Worm (Caenorhabditis elegans) whole organism, midembryonic: ENCODE measurements around the gene trpp-1.

Source experiments
- T22C8.4 ChIP-seq: fragments of 200-800 bp; sonication (Bioruptor generic); IDR thresholded peaks from 2 replicates; pipeline ENCODE4 v1.3.6; 2022; ENCODE audit warnings: missing genetic modification characterization, missing compliant biosample characterization
- cog-1 ChIP-seq: sonication (generic microtip); optimal IDR thresholded peaks from 2 replicates; lab custom pipeline; 2016; ENCODE audit warnings: missing genetic modification characterization, missing compliant biosample characterization
- flt-1 ChIP-seq: fragments of 200-800 bp; sonication (Bioruptor generic); IDR thresholded peaks from 2 replicates; pipeline ENCODE4 v1.3.6; 2022; ENCODE audit warnings: missing genetic modification characterization, missing compliant biosample characterization
- klf-2 ChIP-seq: fragments of 200-800 bp; sonication (Bioruptor generic); conservative IDR thresholded peaks from 2 replicates; pipeline ENCODE4 v1.3.6; 2022; ENCODE audit warnings: missing genetic modification reagents, missing genetic modification characterization, missing compliant biosample characterization
- med-1 ChIP-seq: sonication (generic microtip); optimal IDR thresholded peaks from 2 replicates; lab custom pipeline; 2017; ENCODE audit warnings: missing genetic modification characterization, mild to moderate bottlenecking, missing compliant biosample characterization, antibody characterized with exemption, missing genetic modification reagents; ENCODE audit not compliant: insufficient read depth
- ref-1 ChIP-seq: fragments of 200-800 bp; sonication (Bioruptor generic); conservative IDR thresholded peaks from 2 replicates; pipeline ENCODE4 v1.3.6; 2022; ENCODE audit warnings: missing genetic modification reagents, missing genetic modification characterization, missing compliant biosample characterization
- tab-1 ChIP-seq: fragments of 200-800 bp; sonication (Bioruptor generic); IDR thresholded peaks from 2 replicates; pipeline ENCODE4 v1.3.6; 2022; ENCODE audit warnings: missing genetic modification characterization, missing compliant biosample characterization
- ztf-23 ChIP-seq: fragments of 200-800 bp; sonication (Bioruptor generic); IDR thresholded peaks from 2 replicates; pipeline ENCODE4 v1.3.6; 2022; ENCODE audit warnings: missing genetic modification reagents, missing genetic modification characterization, missing compliant biosample characterization
- ztf-29 ChIP-seq: fragments of 200-800 bp; sonication (Bioruptor generic); IDR thresholded peaks from 2 replicates; pipeline ENCODE4 v1.3.6; 2022; ENCODE audit warnings: missing genetic modification reagents, missing genetic modification characterization, missing compliant biosample characterization

ce11 chrV:237012-237411 lies 35.6 kb downstream of the trpp-1 start:
- TF ChIP-seq flt-1 (GFP tag; lab: Robert Waterston, UW) (no peak), tab-1 (no peak), T22C8.4 (GFP tag; lab: Robert Waterston, UW) (no peak), med-1 (no peak), ztf-29 (GFP tag; lab: Robert Waterston, UW) (no peak), klf-2 (GFP tag; lab: Robert Waterston, UW) (no peak), ztf-23 (GFP tag; lab: Robert Waterston, UW) (no peak), cog-1 (no peak), ref-1 (GFP tag; lab: Robert Waterston, UW) (no peak)
